Worm (Caenorhabditis elegans): ENCODE results near the gene pkg-2.

DNA sequence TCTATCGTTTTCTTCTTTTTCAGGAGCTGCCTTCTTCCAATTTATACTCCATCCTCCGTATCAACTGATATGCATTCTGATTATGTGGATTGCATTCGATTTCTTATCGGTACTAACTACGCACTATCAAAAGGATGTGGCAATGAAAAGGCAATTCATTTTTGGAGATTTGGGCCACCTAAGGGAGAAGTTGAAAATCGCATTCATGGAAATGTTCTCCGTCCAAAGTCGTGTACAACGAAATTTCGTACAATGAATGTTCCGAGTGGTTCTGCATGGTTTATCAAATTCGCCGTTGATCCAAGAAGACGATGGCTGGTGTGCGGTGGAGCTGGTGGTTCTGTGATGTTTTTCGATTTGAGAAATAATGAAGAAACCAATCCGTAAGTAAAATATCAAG, 8.0 kb upstream of the pkg-2 start, which contains the start of gene C09G4.4:
- TF ChIP-seq pqm-1 (tag; optimal IDR thresholded peaks at IDR 0.05) (no peak), odd-2 (tag; optimal IDR thresholded peaks at IDR 0.05) (no peak), sox-4 (tag; optimal IDR thresholded peaks at IDR 0.05) (no peak), ama-1 (optimal IDR thresholded peaks at IDR 0.05) (no peak), rnt-1 (tag; optimal IDR thresholded peaks at IDR 0.05) (no peak), hlh-30 (tag; optimal IDR thresholded peaks at IDR 0.05; ENCODE audit: insufficient read depth) (no peak), zip-5 (tag; optimal IDR thresholded peaks at IDR 0.05) (no peak), elt-2 (tag; optimal IDR thresholded peaks at IDR 0.05) (peak; percentile 15), ttx-3 (tag; optimal IDR thresholded peaks at IDR 0.05) (no peak), lin-11 (tag; optimal IDR thresholded peaks at IDR 0.05) (no peak)

All from whole organism, late embryonic.